Worm (Caenorhabditis elegans) whole organism, L1 larva: ENCODE measurements around the gene T24E12.10.

Source experiments
- C34B4.2 ChIP-seq: sonication (generic microtip); optimal IDR thresholded peaks from 2 replicates; lab custom pipeline; 2017; ENCODE audit warnings: mild to moderate bottlenecking, missing genetic modification characterization, missing compliant biosample characterization
- F16B12.6 ChIP-seq: fragments of 150-350 bp; optimal IDR thresholded peaks from 2 replicates; lab custom pipeline; 2014; ENCODE audit warnings: missing biosample characterization, missing genetic modification characterization
- Y116A8C.19 ChIP-seq: sonication (generic microtip); optimal IDR thresholded peaks from 2 replicates; lab custom pipeline; 2016; ENCODE audit warnings: missing compliant biosample characterization, missing genetic modification characterization, borderline replicate concordance
- aha-1 ChIP-seq: fragments of 150-350 bp; optimal IDR thresholded peaks from 2 replicates; lab custom pipeline; 2014; ENCODE audit warnings: missing biosample characterization, missing genetic modification characterization
- aly-2 ChIP-seq: fragments of 150-350 bp; optimal IDR thresholded peaks from 2 replicates; lab custom pipeline; 2014; ENCODE audit warnings: missing biosample characterization, missing genetic modification characterization
- blmp-1 ChIP-seq: fragments of 150-350 bp; optimal IDR thresholded peaks from 2 replicates; lab custom pipeline; 2014; ENCODE audit warnings: missing biosample characterization, missing genetic modification characterization
- ceh-63 ChIP-seq: fragments of 200-800 bp; sonication (Bioruptor generic); optimal IDR thresholded peaks from 2 replicates; lab custom pipeline; 2018; ENCODE audit warnings: mild to moderate bottlenecking, missing genetic modification characterization, missing compliant biosample characterization
- ceh-8 ChIP-seq: fragments of 200-800 bp; sonication (Bioruptor generic); optimal IDR thresholded peaks from 2 replicates; lab custom pipeline; 2018; ENCODE audit warnings: mild to moderate bottlenecking, missing genetic modification characterization, moderate library complexity, missing compliant biosample characterization
- ceh-88 ChIP-seq: fragments of 200-800 bp; sonication (Bioruptor generic); IDR thresholded peaks from 2 replicates; pipeline ENCODE4 v1.3.6; 2022; ENCODE audit warnings: missing genetic modification characterization, missing compliant biosample characterization
- efl-1 ChIP-seq, 4 experiments: fragments of 150-350 bp; optimal IDR thresholded peaks in 3 of 4; peaks in 1 of 4; 1 replicate in 1 of 4; 2 replicates in 3 of 4; lab custom pipeline; 2014; ENCODE audit warnings: missing biosample characterization in 2 of 4, missing genetic modification characterization in 2 of 4, missing genetic modification reagents in 2 of 4
- efl-3 ChIP-seq: fragments of 200-800 bp; sonication (Bioruptor generic); optimal IDR thresholded peaks from 2 replicates; lab custom pipeline; 2018; ENCODE audit warnings: mild to moderate bottlenecking, missing genetic modification characterization, missing compliant biosample characterization
- egl-13 ChIP-seq: sonication (generic microtip); optimal IDR thresholded peaks from 2 replicates; lab custom pipeline; 2016; ENCODE audit warnings: missing genotype, missing genetic modification reagents, missing genetic modification characterization, missing compliant biosample characterization
- elt-3 ChIP-seq, 6 experiments: fragments of 150-350 bp in 1 of 6; sonication (generic microtip); optimal IDR thresholded peaks; 2 replicates each; lab custom pipeline; 2017 to 2018; ENCODE audit warnings: missing biosample characterization in 6 of 6, missing genetic modification characterization in 6 of 6, inconsistent platforms in 1 of 6
- ets-5 ChIP-seq: fragments of 200-800 bp; sonication (Bioruptor generic); IDR thresholded peaks from 2 replicates; pipeline ENCODE4 v1.3.6; 2022; ENCODE audit warnings: missing genetic modification characterization, missing compliant biosample characterization
- fkh-4 ChIP-seq: sonication (generic microtip); optimal IDR thresholded peaks from 2 replicates; lab custom pipeline; 2016; ENCODE audit warnings: missing compliant biosample characterization, missing genetic modification characterization, borderline replicate concordance
- fkh-8 ChIP-seq: sonication (generic microtip); optimal IDR thresholded peaks from 2 replicates; lab custom pipeline; 2016; ENCODE audit warnings: mild to moderate bottlenecking, missing genetic modification characterization, missing compliant biosample characterization
- grh-1 ChIP-seq: fragments of 200-800 bp; sonication (Bioruptor generic); IDR thresholded peaks from 2 replicates; pipeline ENCODE4 v1.3.6; 2022; ENCODE audit warnings: missing genetic modification reagents, missing genetic modification characterization, missing compliant biosample characterization
- hlh-4 ChIP-seq: sonication (generic microtip); optimal IDR thresholded peaks from 2 replicates; lab custom pipeline; 2016; ENCODE audit warnings: mild to moderate bottlenecking, missing genetic modification characterization, missing compliant biosample characterization
- irx-1 ChIP-seq: sonication (generic microtip); optimal IDR thresholded peaks from 2 replicates; lab custom pipeline; 2016; ENCODE audit warnings: missing genetic modification characterization, missing compliant biosample characterization
- isw-1 ChIP-seq: fragments of 200-800 bp; sonication (Bioruptor generic); IDR thresholded peaks from 2 replicates; pipeline ENCODE4 v1.3.6; 2022; ENCODE audit warnings: missing genetic modification characterization, missing compliant biosample characterization
- jun-1 ChIP-seq: fragments of 150-350 bp; optimal IDR thresholded peaks from 2 replicates; lab custom pipeline; 2014; ENCODE audit warnings: missing biosample characterization, missing genetic modification reagents, missing genetic modification characterization
- lin-13 ChIP-seq: fragments of 150-350 bp; optimal IDR thresholded peaks from 2 replicates; lab custom pipeline; 2014; ENCODE audit warnings: missing biosample characterization, missing genetic modification reagents, missing genetic modification characterization
- lin-14 ChIP-seq: fragments of 200-800 bp; sonication (Bioruptor generic); optimal IDR thresholded peaks from 2 replicates; lab custom pipeline; 2018; ENCODE audit warnings: mild to moderate bottlenecking, missing genetic modification characterization, moderate library complexity, missing compliant biosample characterization
- lin-15B ChIP-seq: fragments of 150-350 bp; sonication (generic microtip); optimal IDR thresholded peaks from 3 replicates; lab custom pipeline; 2014; ENCODE audit warnings: missing biosample characterization, missing genetic modification characterization
- lir-3 ChIP-seq: sonication (generic microtip); optimal IDR thresholded peaks from 2 replicates; lab custom pipeline; 2016; ENCODE audit warnings: mild to moderate bottlenecking, missing genetic modification characterization, moderate library complexity, missing compliant biosample characterization; ENCODE audit not compliant: poor library complexity
- nhr-12 ChIP-seq: sonication (generic microtip); optimal IDR thresholded peaks from 2 replicates; lab custom pipeline; 2017; ENCODE audit warnings: missing biosample characterization, missing genetic modification characterization
- nhr-47 ChIP-seq: sonication (generic microtip); optimal IDR thresholded peaks from 2 replicates; lab custom pipeline; 2016; ENCODE audit warnings: mild to moderate bottlenecking, missing genetic modification characterization, moderate library complexity, missing compliant biosample characterization
- nhr-84 ChIP-seq: sonication (generic microtip); optimal IDR thresholded peaks from 2 replicates; lab custom pipeline; 2017; ENCODE audit warnings: missing biosample characterization, missing genetic modification characterization
- pag-3 ChIP-seq: sonication (generic microtip); optimal IDR thresholded peaks from 2 replicates; lab custom pipeline; 2017; ENCODE audit warnings: missing genetic modification characterization, mild to moderate bottlenecking, missing compliant biosample characterization, antibody characterized with exemption, borderline replicate concordance; ENCODE audit not compliant: insufficient read depth
- pax-3 ChIP-seq: fragments of 200-800 bp; sonication (Bioruptor generic); optimal IDR thresholded peaks from 2 replicates; lab custom pipeline; 2018; ENCODE audit warnings: mild to moderate bottlenecking, missing genetic modification characterization, moderate library complexity, missing compliant biosample characterization
- pqm-1 ChIP-seq: sonication (generic microtip); optimal IDR thresholded peaks from 3 replicates; lab custom pipeline; 2017; ENCODE audit warnings: missing biosample characterization, missing genetic modification characterization
- skn-1 ChIP-seq: fragments of 150-350 bp; optimal IDR thresholded peaks from 2 replicates; lab custom pipeline; 2014; ENCODE audit warnings: missing biosample characterization, missing genetic modification characterization
- snpc-4 ChIP-seq: fragments of 150-350 bp; optimal IDR thresholded peaks from 2 replicates; lab custom pipeline; 2014; ENCODE audit warnings: missing biosample characterization, missing genetic modification characterization
- sptf-1 ChIP-seq: fragments of 150-350 bp; optimal IDR thresholded peaks from 2 replicates; lab custom pipeline; 2014; ENCODE audit warnings: missing biosample characterization, missing genetic modification characterization
- sup-37 ChIP-seq: fragments of 200-800 bp; sonication (Bioruptor generic); optimal IDR thresholded peaks from 2 replicates; lab custom pipeline; 2018; ENCODE audit warnings: mild to moderate bottlenecking, missing genetic modification characterization, missing compliant biosample characterization
- tbx-2 ChIP-seq: sonication (generic microtip); optimal IDR thresholded peaks from 2 replicates; lab custom pipeline; 2016; ENCODE audit warnings: missing genetic modification characterization, missing compliant biosample characterization
- tlp-1 ChIP-seq: fragments of 150-350 bp; optimal IDR thresholded peaks from 2 replicates; lab custom pipeline; 2014; ENCODE audit warnings: missing biosample characterization, missing genetic modification characterization
- unc-130 ChIP-seq: fragments of 150-350 bp; optimal IDR thresholded peaks from 2 replicates; lab custom pipeline; 2017; ENCODE audit warnings: missing biosample characterization, missing genetic modification characterization, inconsistent platforms
- unc-30 ChIP-seq: sonication (generic microtip); optimal IDR thresholded peaks from 2 replicates; lab custom pipeline; 2017; ENCODE audit warnings: missing biosample characterization, missing genetic modification characterization
- unc-86 ChIP-seq: sonication (generic microtip); optimal IDR thresholded peaks from 2 replicates; lab custom pipeline; 2016; ENCODE audit warnings: missing genetic modification characterization, missing compliant biosample characterization
- unc-98 ChIP-seq: fragments of 200-800 bp; sonication (Bioruptor generic); IDR thresholded peaks from 2 replicates; pipeline ENCODE4 v1.3.6; 2022; ENCODE audit warnings: missing genetic modification characterization, missing compliant biosample characterization
- vab-15 ChIP-seq: sonication (generic microtip); optimal IDR thresholded peaks from 2 replicates; lab custom pipeline; 2017; ENCODE audit warnings: missing genotype, mild to moderate bottlenecking, missing genetic modification characterization, missing compliant biosample characterization
- xbp-1 ChIP-seq: sonication (generic microtip); optimal IDR thresholded peaks from 2 replicates; lab custom pipeline; 2016; ENCODE audit warnings: missing genetic modification characterization, missing compliant biosample characterization
- ztf-11 ChIP-seq, 2 experiments: sonication (generic microtip); optimal IDR thresholded peaks; 2 replicates each; lab custom pipeline; 2016 to 2017; ENCODE audit warnings: missing genetic modification characterization in 2 of 2, missing biosample characterization in 1 of 2, missing compliant biosample characterization in 1 of 2

The T24E12.10 gene

ce11 chrII:3785257-3785656 is 12.2 kb upstream of the T24E12.10 start, which contains the start of gene T24E12.1:
Gene T24E12.1, plus strand, starts transcription at chrII:3785557.
- TF ChIP-seq grh-1 (GFP tag; lab: Robert Waterston, UW) (no peak), C34B4.2 (no peak), skn-1 (tag; lab: Kevin White, UChicago) (no peak), jun-1 (tag; lab: Kevin White, UChicago) (no peak), ceh-88 (GFP tag; lab: Robert Waterston, UW) (no peak), unc-98 (GFP tag; lab: Robert Waterston, UW) (no peak), fkh-4 (tag; lab: Kevin White, UChicago) (no peak), lin-14 (GFP tag; lab: Kevin White, UChicago) (no peak), Y116A8C.19 (tag; lab: Kevin White, UChicago) (no peak), tlp-1 (tag; lab: Kevin White, UChicago) (no peak), nhr-12 (tag; lab: Kevin White, UChicago) (no peak), lin-15B (tag; lab: Kevin White, UChicago) (no peak), sup-37 (GFP tag; lab: Kevin White, UChicago) (no peak), F16B12.6 (tag; lab: Kevin White, UChicago) (no peak)

ce11 chrII:3782309-3783000 is 9.4 kb upstream of the T24E12.10 start, which contains the start of gene T24E12.2:
Gene T24E12.2, plus strand, starts transcription at chrII:3782950.
- no peak for TF ChIP-seq nhr-84 (tag; lab: Kevin White, UChicago)
- no peak for TF ChIP-seq lin-13 (GFP tag; lab: Kevin White, UChicago)
- no peak for TF ChIP-seq pqm-1
- no peak for TF ChIP-seq irx-1 (tag; lab: Kevin White, UChicago)
- no peak for TF ChIP-seq unc-130
- TF ChIP-seq egl-13 (tag; lab: Kevin White, UChicago), result no peak
- TF ChIP-seq lir-3, result no peak
- TF ChIP-seq unc-86 (tag; lab: Kevin White, UChicago), result no peak
- no peak for TF ChIP-seq sptf-1 (tag; lab: Kevin White, UChicago)
- no peak for TF ChIP-seq aha-1 (tag; lab: Kevin White, UChicago)

- TF ChIP-seq skn-1 (tag; lab: Kevin White, UChicago), result no peak
- TF ChIP-seq unc-30 (tag; lab: Kevin White, UChicago), result no peak
- no peak for TF ChIP-seq snpc-4
- TF ChIP-seq vab-15 (tag; lab: Kevin White, UChicago), result no peak
- TF ChIP-seq efl-1 (optimal IDR thresholded peaks at IDR 0.05; lab: Kevin White, UChicago), result no peak
- TF ChIP-seq efl-1 (GFP tag; optimal IDR thresholded peaks at IDR 0.05 in 1 of 2; lab: Kevin White, UChicago), result peak in 1 of 2 experiments; percentile 67
- no peak for TF ChIP-seq tbx-2 (tag; lab: Kevin White, UChicago)
Measured at ce11 chrII:3781238-3781637, 8.2 kb upstream of the T24E12.10 start.

- TF ChIP-seq ceh-63 (GFP tag; lab: Kevin White, UChicago) (no peak), sptf-1 (tag; lab: Kevin White, UChicago) (no peak), isw-1 (GFP tag; lab: Robert Waterston, UW) (no peak), blmp-1 (tag; lab: Kevin White, UChicago) (no peak), aly-2 (no peak), nhr-47 (tag; lab: Kevin White, UChicago) (no peak), efl-1 (optimal IDR thresholded peaks at IDR 0.05; lab: Kevin White, UChicago) (no peak), efl-1 (GFP tag; optimal IDR thresholded peaks at IDR 0.05 in 1 of 2; lab: Kevin White, UChicago) (no peak), xbp-1 (tag; lab: Kevin White, UChicago) (no peak), hlh-4 (tag; lab: Kevin White, UChicago) (no peak), ceh-8 (GFP tag; lab: Kevin White, UChicago) (no peak), ets-5 (GFP tag; lab: Robert Waterston, UW) (no peak), pag-3 (tag; lab: Kevin White, UChicago) (no peak), ztf-11 (tag; optimal IDR thresholded peaks at IDR 0.05; lab: Kevin White, UChicago) (no peak), skn-1 (tag; lab: Kevin White, UChicago) (no peak), elt-3 (tag; optimal IDR thresholded peaks at IDR 0.05; lab: Kevin White, UChicago) (no peak), ceh-88 (GFP tag; lab: Robert Waterston, UW) (no peak), fkh-8 (tag; lab: Kevin White, UChicago) (no peak), pax-3 (tag; lab: Kevin White, UChicago) (no peak), efl-3 (no peak), lin-13 (GFP tag; lab: Kevin White, UChicago) (no peak)
Measured at ce11 chrII:3779463-3779862, 6.4 kb upstream of the T24E12.10 start, which contains the start of gene T24E12.11. Gene T24E12.11, minus strand, starts transcription at chrII:3779563.
